Worm (Caenorhabditis elegans) whole organism, L4 larva: ENCODE results near the gene ins-21.

Source experiments
- F10B5.3 ChIP-seq: sonication (generic microtip); optimal IDR thresholded peaks from 2 replicates; lab custom pipeline; 2016; ENCODE audit warnings: mild to moderate bottlenecking, missing genetic modification characterization, missing compliant biosample characterization
- aly-2 ChIP-seq: sonication (generic microtip); optimal IDR thresholded peaks from 2 replicates; lab custom pipeline; 2018; ENCODE audit warnings: missing biosample characterization, missing genetic modification characterization
- ceh-28 ChIP-seq: fragments of 150-350 bp; optimal IDR thresholded peaks from 2 replicates; lab custom pipeline; 2014; ENCODE audit warnings: missing biosample characterization, missing genetic modification reagents, missing genetic modification characterization
- dmd-6 ChIP-seq: fragments of 200-800 bp; sonication (Bioruptor generic); IDR thresholded peaks from 2 replicates; pipeline ENCODE4 v1.3.6; 2022; ENCODE audit warnings: missing genetic modification reagents, missing genetic modification characterization, missing compliant biosample characterization
- fkh-10 ChIP-seq: fragments of 150-350 bp; optimal IDR thresholded peaks from 2 replicates; lab custom pipeline; 2014; ENCODE audit warnings: missing biosample characterization, missing genetic modification reagents, missing genetic modification characterization
- hif-1 ChIP-seq, 2 experiments: sonication (generic microtip); optimal IDR thresholded peaks; 2 replicates each; lab custom pipeline; 2016 to 2017; ENCODE audit warnings: missing compliant biosample characterization in 2 of 2, missing genetic modification characterization in 2 of 2, missing genetic modification reagents in 2 of 2, missing genotype in 2 of 2, mild to moderate bottlenecking in 1 of 2
- nhr-6 ChIP-seq: fragments of 150-350 bp; optimal IDR thresholded peaks from 2 replicates; lab custom pipeline; 2014; ENCODE audit warnings: missing biosample characterization, missing genetic modification characterization
- skn-1 ChIP-seq: fragments of 150-350 bp; optimal IDR thresholded peaks from 2 replicates; lab custom pipeline; 2014; ENCODE audit warnings: missing biosample characterization, missing genetic modification characterization
- snpc-4 ChIP-seq: fragments of 150-350 bp; optimal IDR thresholded peaks from 2 replicates; lab custom pipeline; 2014; ENCODE audit warnings: missing biosample characterization, missing genetic modification characterization
- unc-39 ChIP-seq: sonication (generic microtip); optimal IDR thresholded peaks from 2 replicates; lab custom pipeline; 2017; ENCODE audit warnings: missing biosample characterization, missing genetic modification characterization
- zag-1 ChIP-seq: fragments of 150-350 bp; optimal IDR thresholded peaks from 2 replicates; lab custom pipeline; 2014; ENCODE audit warnings: missing biosample characterization, missing genetic modification characterization

DNA sequence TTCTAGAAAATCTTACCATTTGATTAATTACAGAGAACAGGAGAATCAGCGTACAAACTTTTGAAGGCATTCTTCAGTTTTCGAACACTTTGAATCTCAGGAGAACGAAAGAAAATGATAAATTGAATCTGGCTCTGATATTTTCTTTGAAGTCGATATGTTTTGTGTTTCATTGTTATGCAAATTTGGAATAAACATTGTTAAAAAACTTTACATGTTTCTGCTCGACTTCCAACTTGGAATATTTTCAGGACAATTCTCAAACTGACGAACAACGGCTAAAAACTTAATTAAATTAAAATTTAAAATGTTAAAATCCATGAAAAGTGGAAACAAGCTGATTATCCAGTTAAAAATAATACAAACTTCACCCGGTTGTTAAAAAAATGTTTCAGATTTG is 35.2 kb upstream of the ins-21 start, which contains the start of gene C05B5.1:
- TF ChIP-seq skn-1 (no peak), nhr-6 (tag; lab: Kevin White, UChicago) (no peak), dmd-6 (GFP tag; lab: Robert Waterston, UW) (no peak), F10B5.3 (no peak), hif-1 (tag; optimal IDR thresholded peaks at IDR 0.05; lab: Kevin White, UChicago) (no peak), snpc-4 (tag; lab: Kevin White, UChicago) (no peak), ceh-28 (tag; lab: Kevin White, UChicago) (no peak), zag-1 (no peak), unc-39 (tag; lab: Kevin White, UChicago) (no peak), aly-2 (tag; lab: Kevin White, UChicago) (no peak), fkh-10 (no peak)
